Worm (Caenorhabditis elegans): Measurements from ENCODE around the gene mig-23.

mig-23 gene

ce11 chrX:5953174-5953573 lies 4.5 kb upstream of the mig-23 start, which contains the start of the genes R07E4.5 and R07E4.3:
TSS of gene R07E4.5 (minus strand) at chrX:5953174.
TSS of gene R07E4.3 (plus strand) at chrX:5953458.
- TF ChIP-seq dsc-1 (tag; optimal IDR thresholded peaks at IDR 0.05), result peak; percentile 48
- TF ChIP-seq pag-3 (tag; optimal IDR thresholded peaks at IDR 0.05; ENCODE audit: borderline replicate concordance, insufficient read depth), result no peak
- TF ChIP-seq pax-3 (tag; optimal IDR thresholded peaks at IDR 0.05), result no peak
- TF ChIP-seq nhr-47 (tag; optimal IDR thresholded peaks at IDR 0.05), result peak; percentile 71
- TF ChIP-seq F16B12.6 (tag; optimal IDR thresholded peaks at IDR 0.05), result peak; percentile 31
- no peak for TF ChIP-seq sup-37 (GFP tag; optimal IDR thresholded peaks at IDR 0.05)
- TF ChIP-seq C04F5.9 (tag; optimal IDR thresholded peaks at IDR 0.05), result no peak
- TF ChIP-seq snpc-4 (tag; optimal IDR thresholded peaks at IDR 0.05), result no peak
- no peak for TF ChIP-seq ceh-90 (tag; optimal IDR thresholded peaks at IDR 0.05)
- TF ChIP-seq unc-86 (tag; optimal IDR thresholded peaks at IDR 0.05), result peak; percentile 45
- TF ChIP-seq ceh-88 (GFP tag; IDR thresholded peaks at IDR 0.05), result 0 out of 2 replicates have a peak, but pooled peaks have one; percentile 31
- no peak for TF ChIP-seq nhr-11 (tag; optimal IDR thresholded peaks at IDR 0.05)
- peak; percentile 61 for TF ChIP-seq blmp-1 (tag; optimal IDR thresholded peaks at IDR 0.05)
- no peak for TF ChIP-seq ces-1 (GFP tag; optimal IDR thresholded peaks at IDR 0.05)
- no peak for TF ChIP-seq fkh-10 (GFP tag; optimal IDR thresholded peaks at IDR 0.05)
- TF ChIP-seq nhr-71 (tag; optimal IDR thresholded peaks at IDR 0.05), result peak; percentile 81
- TF ChIP-seq lin-15B (tag; optimal IDR thresholded peaks at IDR 0.05), result peak; percentile 70
- TF ChIP-seq rnt-1 (tag; optimal IDR thresholded peaks at IDR 0.05), result no peak
- no peak for TF ChIP-seq efl-3 (GFP tag; optimal IDR thresholded peaks at IDR 0.05)
- TF ChIP-seq nhr-20 (tag; optimal IDR thresholded peaks at IDR 0.05), result peak; percentile 81
- no peak for TF ChIP-seq ztf-11 (tag; optimal IDR thresholded peaks at IDR 0.05)
- peak; percentile 65 for TF ChIP-seq nhr-19 (GFP tag; conservative IDR thresholded peaks at IDR 0.05)
- no peak for TF ChIP-seq nhr-237 (tag; optimal IDR thresholded peaks at IDR 0.05)
- peak; percentile 86 for TF ChIP-seq snu-23 (GFP tag; optimal IDR thresholded peaks at IDR 0.05)
- TF ChIP-seq C16A3.4 (tag; optimal IDR thresholded peaks at IDR 0.05), result peak; percentile 93
- peak; percentile 60 to 87 for TF ChIP-seq lsy-2 (tag; optimal IDR thresholded peaks at IDR 0.05)
- TF ChIP-seq lir-3 (tag; optimal IDR thresholded peaks at IDR 0.05; ENCODE audit: poor library complexity), result no peak
- peak in 2 of 6 experiments; percentile 12 to 76 for TF ChIP-seq elt-3 (tag; optimal IDR thresholded peaks at IDR 0.05)
- TF ChIP-seq nhr-77 (tag; optimal IDR thresholded peaks at IDR 0.05), result peak; percentile 59
- TF ChIP-seq nhr-12 (tag; optimal IDR thresholded peaks at IDR 0.05), result no peak
- TF ChIP-seq zag-1 (tag; optimal IDR thresholded peaks at IDR 0.05), result no peak
- peak in 1 of 2 experiments; percentile 76 for TF ChIP-seq mdl-1 (tag; optimal IDR thresholded peaks at IDR 0.05)
- TF ChIP-seq grh-1 (GFP tag; IDR thresholded peaks at IDR 0.05), result no peak
- peak; percentile 77 for TF ChIP-seq nhr-85 (tag)
- no peak for TF ChIP-seq ceh-63 (GFP tag; optimal IDR thresholded peaks at IDR 0.05)
- no peak for TF ChIP-seq hlh-4 (tag; optimal IDR thresholded peaks at IDR 0.05)
- no peak for TF ChIP-seq mab-9 (GFP tag; IDR thresholded peaks at IDR 0.05)
- TF ChIP-seq unc-62 (GFP tag; optimal IDR thresholded peaks at IDR 0.05), result no peak
- TF ChIP-seq lin-35 (GFP tag; optimal IDR thresholded peaks at IDR 0.05), result peak; percentile 80 to 87
- TF ChIP-seq nhr-76 (tag; optimal IDR thresholded peaks at IDR 0.05), result no peak
- TF ChIP-seq unc-98 (GFP tag; IDR thresholded peaks at IDR 0.05), result no peak
- peak; percentile 67 for TF ChIP-seq swsn-7 (tag; optimal IDR thresholded peaks at IDR 0.05)
- peak; percentile 36 for TF ChIP-seq isw-1 (GFP tag; IDR thresholded peaks at IDR 0.05)
- TF ChIP-seq mef-2 (tag; optimal IDR thresholded peaks at IDR 0.05), result no peak
- no peak for TF ChIP-seq egl-27 (tag; optimal IDR thresholded peaks at IDR 0.05)
- TF ChIP-seq sptf-1 (tag; optimal IDR thresholded peaks at IDR 0.05), result no peak
- TF ChIP-seq mep-1 (tag; optimal IDR thresholded peaks at IDR 0.05), result peak; percentile 70
- peak; percentile 0 for TF ChIP-seq ztf-4 (tag; optimal IDR thresholded peaks at IDR 0.05)
- TF ChIP-seq xbp-1 (tag; optimal IDR thresholded peaks at IDR 0.05), result peak; percentile 86
- no peak for TF ChIP-seq C34B4.2 (tag; optimal IDR thresholded peaks at IDR 0.05)
- TF ChIP-seq zip-4 (GFP tag; optimal IDR thresholded peaks at IDR 0.05), result no peak
- peak; percentile 91 for TF ChIP-seq unc-130 (tag; optimal IDR thresholded peaks at IDR 0.05)
- TF ChIP-seq tbx-2 (tag; optimal IDR thresholded peaks at IDR 0.05), result peak; percentile 64
- no peak for TF ChIP-seq fos-1 (tag; optimal IDR thresholded peaks at IDR 0.05)
